Worm (Caenorhabditis elegans) whole organism, late embryonic: ENCODE data around the gene T12A2.21.
A peak's percentile ranks its signal among the peaks of the same experiment; 100 is the strongest.

Experiments used
- F13H6.1 ChIP-seq: sonication (generic microtip); optimal IDR thresholded peaks from 2 replicates; lab custom pipeline; 2016; ENCODE audit warnings: missing genetic modification characterization, missing compliant biosample characterization
- K02D7.2 ChIP-seq: sonication (generic microtip); optimal IDR thresholded peaks from 2 replicates; lab custom pipeline; 2017; ENCODE audit warnings: mild to moderate bottlenecking, missing genetic modification characterization, missing compliant biosample characterization
- T23F11.4 ChIP-seq: fragments of 200-800 bp; sonication (Bioruptor generic); optimal IDR thresholded peaks from 2 replicates; lab custom pipeline; 2018; ENCODE audit warnings: mild to moderate bottlenecking, missing genetic modification characterization, missing compliant biosample characterization
- Y22D7AL.16 ChIP-seq: sonication (generic microtip); optimal IDR thresholded peaks from 2 replicates; lab custom pipeline; 2016; ENCODE audit warnings: missing genetic modification characterization, missing compliant biosample characterization
- ceh-14 ChIP-seq: sonication (generic microtip); optimal IDR thresholded peaks from 2 replicates; lab custom pipeline; 2016; ENCODE audit warnings: missing genotype, missing genetic modification characterization, missing compliant biosample characterization
- ceh-18 ChIP-seq: sonication (generic microtip); optimal IDR thresholded peaks from 2 replicates; lab custom pipeline; 2016; ENCODE audit warnings: missing genetic modification characterization, missing compliant biosample characterization
- ceh-19 ChIP-seq: fragments of 200-800 bp; sonication (Bioruptor generic); optimal IDR thresholded peaks from 2 replicates; lab custom pipeline; 2018; ENCODE audit warnings: mild to moderate bottlenecking, missing genetic modification characterization, missing compliant biosample characterization
- ceh-30 ChIP-seq: fragments of 150-350 bp; optimal IDR thresholded peaks from 2 replicates; lab custom pipeline; 2014; ENCODE audit warnings: missing biosample characterization, missing genetic modification characterization
- ceh-34 ChIP-seq: sonication (generic microtip); optimal IDR thresholded peaks from 2 replicates; lab custom pipeline; 2016; ENCODE audit warnings: mild to moderate bottlenecking, missing genetic modification characterization, missing compliant biosample characterization
- ceh-45 ChIP-seq: fragments of 200-800 bp; sonication (Bioruptor generic); IDR thresholded peaks from 2 replicates; pipeline ENCODE4 v1.3.6; 2022; ENCODE audit warnings: missing genetic modification reagents, missing genetic modification characterization, missing compliant biosample characterization
- ceh-6 ChIP-seq: fragments of 200-800 bp; sonication (Bioruptor generic); optimal IDR thresholded peaks from 2 replicates; lab custom pipeline; 2018; ENCODE audit warnings: mild to moderate bottlenecking, missing genetic modification characterization, missing compliant biosample characterization
- ceh-9 ChIP-seq: sonication (generic microtip); optimal IDR thresholded peaks from 2 replicates; lab custom pipeline; 2016; ENCODE audit warnings: mild to moderate bottlenecking, missing genetic modification characterization, inconsistent platforms, missing compliant biosample characterization
- dmd-4 ChIP-seq: sonication (generic microtip); optimal IDR thresholded peaks from 2 replicates; lab custom pipeline; 2016; ENCODE audit warnings: borderline replicate concordance, missing genetic modification characterization, missing compliant biosample characterization
- elt-2 ChIP-seq: sonication (generic microtip); optimal IDR thresholded peaks from 2 replicates; lab custom pipeline; 2016; ENCODE audit warnings: missing genetic modification reagents, missing genetic modification characterization, missing compliant biosample characterization
- eyg-1 ChIP-seq: sonication (generic microtip); optimal IDR thresholded peaks from 2 replicates; lab custom pipeline; 2016; ENCODE audit warnings: missing genotype, missing genetic modification characterization, missing compliant biosample characterization
- fax-1 ChIP-seq: sonication (generic microtip); optimal IDR thresholded peaks from 2 replicates; lab custom pipeline; 2016; ENCODE audit warnings: missing genotype, missing genetic modification characterization, missing compliant biosample characterization
- fkh-6 ChIP-seq: sonication (generic microtip); optimal IDR thresholded peaks from 2 replicates; lab custom pipeline; 2016; ENCODE audit warnings: missing genetic modification characterization, missing compliant biosample characterization
- hlh-13 ChIP-seq: fragments of 200-800 bp; sonication (Bioruptor generic); optimal IDR thresholded peaks from 2 replicates; lab custom pipeline; 2018; ENCODE audit warnings: mild to moderate bottlenecking, missing genetic modification characterization, missing compliant biosample characterization
- hlh-15 ChIP-seq: sonication (generic microtip); optimal IDR thresholded peaks from 2 replicates; lab custom pipeline; 2016; ENCODE audit warnings: missing genetic modification characterization, missing compliant biosample characterization
- hlh-30 ChIP-seq: sonication (generic microtip); optimal IDR thresholded peaks from 2 replicates; lab custom pipeline; 2017; ENCODE audit warnings: antibody characterized with exemption, missing genetic modification characterization, missing compliant biosample characterization; ENCODE audit not compliant: insufficient read depth
- hlh-6 ChIP-seq: sonication (generic microtip); optimal IDR thresholded peaks from 2 replicates; lab custom pipeline; 2016; ENCODE audit warnings: missing genotype, missing genetic modification characterization, missing compliant biosample characterization
- hlh-8 ChIP-seq: sonication (generic microtip); optimal IDR thresholded peaks from 2 replicates; lab custom pipeline; 2016; ENCODE audit warnings: missing genotype, missing genetic modification characterization, missing compliant biosample characterization
- lim-6 ChIP-seq: sonication (generic microtip); optimal IDR thresholded peaks from 2 replicates; lab custom pipeline; 2016; ENCODE audit warnings: missing genetic modification characterization, missing compliant biosample characterization
- lin-11 ChIP-seq: fragments of 200-800 bp; sonication (Bioruptor generic); optimal IDR thresholded peaks from 2 replicates; lab custom pipeline; 2018; ENCODE audit warnings: mild to moderate bottlenecking, missing genetic modification characterization, missing compliant biosample characterization
- madf-2 ChIP-seq: sonication (generic microtip); optimal IDR thresholded peaks from 2 replicates; lab custom pipeline; 2017; ENCODE audit warnings: missing genetic modification characterization, missing compliant biosample characterization
- mec-3 ChIP-seq: sonication (generic microtip); optimal IDR thresholded peaks from 2 replicates; lab custom pipeline; 2016; ENCODE audit warnings: borderline replicate concordance, missing genetic modification characterization, missing compliant biosample characterization
- nhr-11 ChIP-seq: fragments of 150-350 bp; optimal IDR thresholded peaks from 2 replicates; lab custom pipeline; 2014; ENCODE audit warnings: missing biosample characterization, missing genetic modification characterization
- nhr-232 ChIP-seq: sonication (generic microtip); optimal IDR thresholded peaks from 2 replicates; lab custom pipeline; 2016; ENCODE audit warnings: missing genetic modification characterization, missing compliant biosample characterization
- npax-4 ChIP-seq: sonication (generic microtip); optimal IDR thresholded peaks from 2 replicates; lab custom pipeline; 2016; ENCODE audit warnings: missing genetic modification characterization, missing compliant biosample characterization
- odd-2 ChIP-seq: sonication (generic microtip); optimal IDR thresholded peaks from 2 replicates; lab custom pipeline; 2017; ENCODE audit warnings: antibody characterized with exemption, mild to moderate bottlenecking, missing genetic modification characterization, missing compliant biosample characterization
- pat-9 ChIP-seq: fragments of 200-800 bp; sonication (Bioruptor generic); optimal IDR thresholded peaks from 2 replicates; lab custom pipeline; 2018; ENCODE audit warnings: mild to moderate bottlenecking, missing genetic modification characterization, moderate library complexity, missing compliant biosample characterization
- pqm-1 ChIP-seq: sonication (generic microtip); optimal IDR thresholded peaks from 2 replicates; lab custom pipeline; 2016; ENCODE audit warnings: missing genetic modification characterization, missing compliant biosample characterization
- ref-2 ChIP-seq: sonication (generic microtip); optimal IDR thresholded peaks from 2 replicates; lab custom pipeline; 2016; ENCODE audit warnings: missing genetic modification characterization, missing compliant biosample characterization
- rnt-1 ChIP-seq: sonication (generic microtip); optimal IDR thresholded peaks from 2 replicates; lab custom pipeline; 2016; ENCODE audit warnings: missing genetic modification characterization, missing compliant biosample characterization
- sdc-2 ChIP-seq: sonication (generic microtip); optimal IDR thresholded peaks from 2 replicates; lab custom pipeline; 2016; ENCODE audit warnings: missing genotype, missing genetic modification characterization, missing compliant biosample characterization
- sox-2 ChIP-seq: fragments of 200-800 bp; sonication (Bioruptor generic); IDR thresholded peaks from 2 replicates; pipeline ENCODE4 v1.3.6; 2022; ENCODE audit warnings: missing genetic modification reagents, missing genetic modification characterization, missing compliant biosample characterization
- syd-9 ChIP-seq: sonication (generic microtip); optimal IDR thresholded peaks from 2 replicates; lab custom pipeline; 2016; ENCODE audit warnings: mild to moderate bottlenecking, missing genetic modification characterization, moderate library complexity, missing compliant biosample characterization
- tbx-2 ChIP-seq: sonication (generic microtip); optimal IDR thresholded peaks from 2 replicates; lab custom pipeline; 2016; ENCODE audit warnings: missing genetic modification characterization, missing compliant biosample characterization
- ttx-3 ChIP-seq: sonication (generic microtip); optimal IDR thresholded peaks from 2 replicates; lab custom pipeline; 2016; ENCODE audit warnings: missing genetic modification reagents, missing genetic modification characterization, missing compliant biosample characterization
- unc-55 ChIP-seq: sonication (generic microtip); optimal IDR thresholded peaks from 2 replicates; lab custom pipeline; 2017; ENCODE audit warnings: missing biosample characterization, missing genetic modification reagents, missing genetic modification characterization
- unc-86 ChIP-seq: sonication (generic microtip); optimal IDR thresholded peaks from 2 replicates; lab custom pipeline; 2016; ENCODE audit warnings: missing genetic modification characterization, missing compliant biosample characterization
- ztf-16 ChIP-seq: sonication (generic microtip); optimal IDR thresholded peaks from 2 replicates; lab custom pipeline; 2017; ENCODE audit warnings: missing genetic modification characterization, missing compliant biosample characterization

T12A2.21 gene

ce11 chrIII:6206161-6206853, 30.2 kb downstream of the T12A2.21 start, which contains the start of the genes sna-3 and rps-3 (continued):
- TF ChIP-seq nhr-11 (tag; lab: Kevin White, UChicago) (no peak), ceh-6 (GFP tag; lab: Kevin White, UChicago) (no peak), ceh-19 (GFP tag; lab: Kevin White, UChicago) (no peak), sox-2 (no peak), fkh-6 (tag; lab: Kevin White, UChicago) (no peak), hlh-15 (no peak), T23F11.4 (no peak), tbx-2 (peak; percentile 32), odd-2 (tag; lab: Kevin White, UChicago) (no peak), hlh-30 (tag; lab: Kevin White, UChicago) (peak; percentile 81), npax-4 (tag; lab: Kevin White, UChicago) (no peak), unc-55 (peak; percentile 16), dmd-4 (tag; lab: Kevin White, UChicago) (no peak), hlh-6 (tag; lab: Kevin White, UChicago) (no peak), pqm-1 (tag; lab: Kevin White, UChicago) (no peak), nhr-232 (no peak), unc-86 (tag; lab: Kevin White, UChicago) (no peak), eyg-1 (no peak), ceh-45 (GFP tag; lab: Robert Waterston, UW) (no peak), ceh-30 (tag; lab: Kevin White, UChicago) (no peak), hlh-13 (GFP tag; lab: Kevin White, UChicago) (no peak), pat-9 (no peak), F13H6.1 (tag; lab: Kevin White, UChicago) (no peak), ceh-18 (tag; lab: Kevin White, UChicago) (peak; percentile 33), fax-1 (tag; lab: Kevin White, UChicago) (no peak), ttx-3 (tag; lab: Kevin White, UChicago) (no peak), syd-9 (no peak), rnt-1 (tag; lab: Kevin White, UChicago) (peak; percentile 63), ceh-9 (tag; lab: Kevin White, UChicago) (no peak), madf-2 (no peak)

- TF ChIP-seq ceh-18 (tag; lab: Kevin White, UChicago) (no peak), odd-2 (tag; lab: Kevin White, UChicago) (no peak), sdc-2 (no peak), Y22D7AL.16 (tag; lab: Kevin White, UChicago) (no peak), K02D7.2 (tag; lab: Kevin White, UChicago) (no peak), lim-6 (tag; lab: Kevin White, UChicago) (no peak), fkh-6 (tag; lab: Kevin White, UChicago) (no peak), unc-86 (tag; lab: Kevin White, UChicago) (no peak), ztf-16 (tag; lab: Kevin White, UChicago) (no peak), ceh-14 (tag; lab: Kevin White, UChicago) (no peak), nhr-232 (no peak), ceh-6 (GFP tag; lab: Kevin White, UChicago) (no peak), ceh-34 (tag; lab: Kevin White, UChicago) (no peak), lin-11 (tag; lab: Kevin White, UChicago) (no peak), mec-3 (no peak), hlh-8 (tag; lab: Kevin White, UChicago) (no peak), elt-2 (tag; lab: Kevin White, UChicago) (no peak), unc-55 (no peak), ref-2 (tag; lab: Kevin White, UChicago) (no peak)
These were observed 34.1 kb downstream of the T12A2.21 start for ce11 chrIII:6202440-6202839.
